Fruit fly (Drosophila melanogaster): ENCODE results near the gene CG14185.

CG14185 gene

DNA sequence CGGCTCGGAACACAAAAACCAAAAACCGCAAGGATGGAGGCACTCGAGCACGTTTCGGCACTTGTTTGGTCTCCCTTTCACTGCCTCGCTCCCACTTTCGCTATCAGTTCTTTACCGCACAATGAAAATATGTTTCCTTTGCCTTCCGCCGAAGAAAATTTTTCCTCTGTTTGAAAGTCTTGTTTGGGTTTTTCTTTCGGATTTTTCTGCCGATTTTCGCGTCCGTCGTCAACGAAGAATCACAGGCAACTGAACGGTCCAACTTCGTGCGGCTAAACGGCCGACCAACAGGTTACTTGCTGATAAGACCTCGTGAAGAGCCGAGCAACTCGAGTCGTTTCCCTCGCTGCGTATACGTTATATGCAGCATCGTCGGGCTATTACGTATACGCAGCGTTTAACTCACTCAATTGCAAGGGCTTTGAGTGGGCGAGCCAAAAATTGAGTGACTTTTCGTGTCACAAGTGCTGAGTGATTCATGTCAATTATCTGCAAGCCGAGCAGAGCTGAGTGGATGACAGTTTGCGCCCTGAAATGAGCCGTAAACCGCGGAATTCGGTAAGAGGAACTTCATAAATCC, 17.0 kb upstream of the CG14185 start, which contains the start of gene sNPF-R (continued):
- TF ChIP-seq CG18476 (GFP tag; optimal IDR thresholded peaks at IDR 0.05) (no peak), CG12299 (tag; optimal IDR thresholded peaks at IDR 0.05) (no peak), pros (GFP tag; optimal IDR thresholded peaks at IDR 0.05) (no peak), Stat92E (GFP tag; optimal IDR thresholded peaks at IDR 0.05) (no peak), Adf1 (GFP tag; IDR thresholded peaks at IDR 0.05) (peak; percentile 19; the same call in 1 of the 2 replicates), gro (GFP tag; optimal IDR thresholded peaks at IDR 0.05) (peak; percentile 33), CG8388 (GFP tag; optimal IDR thresholded peaks at IDR 0.05) (no peak), peb (GFP tag; IDR thresholded peaks at IDR 0.05) (no peak), Hmr (GFP tag; optimal IDR thresholded peaks at IDR 0.05) (peak; percentile 1), CG3847 (GFP tag; IDR thresholded peaks at IDR 0.05) (no peak), Rfx (GFP tag; IDR thresholded peaks at IDR 0.05) (no peak), Vsx1 (GFP tag; optimal IDR thresholded peaks at IDR 0.05) (no peak), Sry-β (GFP tag; optimal IDR thresholded peaks at IDR 0.05) (no peak), CG34224 (GFP tag; IDR thresholded peaks at IDR 0.05; ENCODE audit: partially characterized antibody) (peak; percentile 22; the same call in 1 of the 3 replicates), corto (GFP tag; optimal IDR thresholded peaks at IDR 0.05) (no peak), CG17612 (GFP tag; IDR thresholded peaks at IDR 0.05) (no peak), CG14014 (GFP tag; IDR thresholded peaks at IDR 0.05) (no peak), Bteb2 (GFP tag; optimal IDR thresholded peaks at IDR 0.05) (no peak), CG32532 (GFP tag; IDR thresholded peaks at IDR 0.05) (peak; percentile 28; the same call in 1 of the 2 replicates), CG34376 (GFP tag; optimal IDR thresholded peaks at IDR 0.05) (peak; percentile 16), Hey (tag; optimal IDR thresholded peaks at IDR 0.05) (no peak), sob (GFP tag; IDR thresholded peaks at IDR 0.05) (0 out of 2 replicates have a peak, but pooled peaks have one; percentile 8), crol (GFP tag; IDR thresholded peaks at IDR 0.05) (0 out of 2 replicates have a peak, but pooled peaks have one; percentile 23), ftz-f1 (GFP tag; optimal IDR thresholded peaks at IDR 0.05) (no peak), CG6813 (GFP tag; optimal IDR thresholded peaks at IDR 0.05) (no peak), CG15601 (tag; optimal IDR thresholded peaks at IDR 0.05) (no peak), Dad (GFP tag; optimal IDR thresholded peaks at IDR 0.05) (no peak), nom (GFP tag; optimal IDR thresholded peaks at IDR 0.05) (no peak), CG14667 (GFP tag; IDR thresholded peaks at IDR 0.05) (no peak), lab (GFP tag; optimal IDR thresholded peaks at IDR 0.05) (peak; percentile 53), HmgD (GFP tag; optimal IDR thresholded peaks at IDR 0.05) (no peak), pb (GFP tag; optimal IDR thresholded peaks at IDR 0.05) (no peak), Xbp1 (GFP tag; optimal IDR thresholded peaks at IDR 0.05) (no peak), pan (optimal IDR thresholded peaks at IDR 0.05) (no peak), pan (GFP tag; optimal IDR thresholded peaks at IDR 0.05 in 1 of 2, IDR thresholded peaks at IDR 0.05 in 1 of 2) (no peak), Deaf1 (tag; optimal IDR thresholded peaks at IDR 0.05) (peak; percentile 99), CG10431 (GFP tag; optimal IDR thresholded peaks at IDR 0.05) (no peak), chinmo (GFP tag; IDR thresholded peaks at IDR 0.05; ENCODE audit: partially characterized antibody) (peak; percentile 88; the same call in 3 of the 4 replicates), chm (GFP tag; IDR thresholded peaks at IDR 0.05) (no peak), CG1602 (GFP tag; optimal IDR thresholded peaks at IDR 0.05) (no peak), lilli (GFP tag; optimal IDR thresholded peaks at IDR 0.05) (no peak), mld (GFP tag; IDR thresholded peaks at IDR 0.05; ENCODE audit: partially characterized antibody) (no peak), CG32772 (GFP tag; IDR thresholded peaks at IDR 0.05) (no peak), sens (GFP tag) (no peak), cwo (GFP tag; optimal IDR thresholded peaks at IDR 0.05) (peak; percentile 18), ash1 (GFP tag; optimal IDR thresholded peaks at IDR 0.05) (no peak), ken (GFP tag; IDR thresholded peaks at IDR 0.05) (no peak), Tbp (GFP tag; optimal IDR thresholded peaks at IDR 0.05) (no peak), pnt (GFP tag; optimal IDR thresholded peaks at IDR 0.05) (no peak), TFAM (GFP tag; optimal IDR thresholded peaks at IDR 0.05) (no peak)
